Fruit fly (Drosophila melanogaster): ENCODE measurements around the gene Hsp22.

DNA sequence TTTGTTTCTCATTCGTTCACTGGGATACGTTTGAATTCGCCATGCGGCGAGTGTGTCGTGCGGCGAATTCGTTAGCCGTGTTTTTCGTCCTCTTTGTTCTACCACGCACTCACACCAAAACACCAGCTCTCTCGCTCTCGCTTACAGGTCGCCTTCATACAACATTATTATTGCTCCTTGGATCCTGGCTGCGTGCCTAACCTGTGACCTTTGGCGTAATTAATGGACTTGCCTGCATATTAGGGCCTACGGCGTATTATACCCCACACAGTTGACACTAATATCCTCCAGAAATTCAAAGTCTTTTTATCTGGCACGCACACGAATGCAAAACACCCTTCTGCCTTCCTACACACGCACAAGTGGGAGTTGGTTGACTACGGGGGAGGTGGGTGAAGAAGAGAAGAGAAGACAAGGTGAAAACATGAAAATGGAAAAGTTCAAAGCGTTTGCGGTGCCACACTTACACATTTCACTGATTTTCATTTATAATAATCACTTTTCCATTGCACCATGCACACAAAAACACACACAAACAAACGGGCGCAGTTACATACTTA is 37.4 kb downstream of the Hsp22 start:
- TF ChIP-seq CG8159 (tag; optimal IDR thresholded peaks at IDR 0.05), result no peak
- no peak for TF ChIP-seq Pif1A (GFP tag; optimal IDR thresholded peaks at IDR 0.05)
- TF ChIP-seq EcR (GFP tag; optimal IDR thresholded peaks at IDR 0.05), result no peak
- no peak for TF ChIP-seq CG17806 (tag; optimal IDR thresholded peaks at IDR 0.05)
- TF ChIP-seq CG10348 (GFP tag; IDR thresholded peaks at IDR 0.05), result no peak
- TF ChIP-seq CG13204 (GFP tag; optimal IDR thresholded peaks at IDR 0.05), result no peak
- no peak for TF ChIP-seq gl (tag; optimal IDR thresholded peaks at IDR 0.05)
- no peak for TF ChIP-seq CG8301 (tag; optimal IDR thresholded peaks at IDR 0.05)
- no peak for TF ChIP-seq fd96Ca (GFP tag; IDR thresholded peaks at IDR 0.05)
- TF ChIP-seq CG14655 (GFP tag; optimal IDR thresholded peaks at IDR 0.05), result no peak
- no peak for TF ChIP-seq D1 (tag; optimal IDR thresholded peaks at IDR 0.05)

Data from whole organism, pupa.